Worm (Caenorhabditis elegans): Measurements from ENCODE around the gene cchl-1.
A peak's percentile ranks its signal among the peaks of the same experiment; 100 is the strongest.

Gene cchl-1

ce11 chrII:11205783-11206182 is 30.4 kb downstream of the cchl-1 start:
- TF ChIP-seq hrde-1 (tag; optimal IDR thresholded peaks at IDR 0.05; ENCODE audit: borderline replicate concordance) (no peak), F23B12.7 (tag; optimal IDR thresholded peaks at IDR 0.05; ENCODE audit: insufficient read depth) (no peak), ccch-3 (GFP tag; optimal IDR thresholded peaks at IDR 0.05) (no peak), ztf-25 (GFP tag; IDR thresholded peaks at IDR 0.05) (no peak), dpl-1 (GFP tag; optimal IDR thresholded peaks at IDR 0.05) (no peak), snpc-3.4 (tag; optimal IDR thresholded peaks at IDR 0.05) (no peak), chd-7 (tag; optimal IDR thresholded peaks at IDR 0.05) (no peak), cebp-2 (GFP tag; IDR thresholded peaks at IDR 0.05) (no peak), cebp-1 (GFP tag; IDR thresholded peaks at IDR 0.05) (no peak), cebp-1 (tag; optimal IDR thresholded peaks at IDR 0.05) (no peak), bed-2 (GFP tag; IDR thresholded peaks at IDR 0.05) (no peak), F37B4.10 (GFP tag; IDR thresholded peaks at IDR 0.05) (no peak), B0336.3 (GFP tag; IDR thresholded peaks at IDR 0.05) (no peak), hlh-12 (tag; optimal IDR thresholded peaks at IDR 0.05) (no peak), lag-1 (GFP tag; IDR thresholded peaks at IDR 0.05) (no peak), snpc-1.3 (tag; optimal IDR thresholded peaks at IDR 0.05; ENCODE audit: insufficient read depth) (no peak), ztf-18 (tag; optimal IDR thresholded peaks at IDR 0.05) (no peak), rpc-1 (optimal IDR thresholded peaks at IDR 0.05) (no peak), rpc-1 (tag; optimal IDR thresholded peaks at IDR 0.05) (no peak)

ce11 chrII:11204731-11205130 is 31.5 kb downstream of the cchl-1 start:
- TF ChIP-seq let-607 (tag; optimal IDR thresholded peaks at IDR 0.05) (no peak), ceh-58 (GFP tag; IDR thresholded peaks at IDR 0.05) (no peak), lag-1 (GFP tag; IDR thresholded peaks at IDR 0.05) (no peak), ZK185.1 (tag; optimal IDR thresholded peaks at IDR 0.05; ENCODE audit: poor library complexity, severe bottlenecking) (no peak), ekl-4 (GFP tag; IDR thresholded peaks at IDR 0.05) (no peak)

DNA sequence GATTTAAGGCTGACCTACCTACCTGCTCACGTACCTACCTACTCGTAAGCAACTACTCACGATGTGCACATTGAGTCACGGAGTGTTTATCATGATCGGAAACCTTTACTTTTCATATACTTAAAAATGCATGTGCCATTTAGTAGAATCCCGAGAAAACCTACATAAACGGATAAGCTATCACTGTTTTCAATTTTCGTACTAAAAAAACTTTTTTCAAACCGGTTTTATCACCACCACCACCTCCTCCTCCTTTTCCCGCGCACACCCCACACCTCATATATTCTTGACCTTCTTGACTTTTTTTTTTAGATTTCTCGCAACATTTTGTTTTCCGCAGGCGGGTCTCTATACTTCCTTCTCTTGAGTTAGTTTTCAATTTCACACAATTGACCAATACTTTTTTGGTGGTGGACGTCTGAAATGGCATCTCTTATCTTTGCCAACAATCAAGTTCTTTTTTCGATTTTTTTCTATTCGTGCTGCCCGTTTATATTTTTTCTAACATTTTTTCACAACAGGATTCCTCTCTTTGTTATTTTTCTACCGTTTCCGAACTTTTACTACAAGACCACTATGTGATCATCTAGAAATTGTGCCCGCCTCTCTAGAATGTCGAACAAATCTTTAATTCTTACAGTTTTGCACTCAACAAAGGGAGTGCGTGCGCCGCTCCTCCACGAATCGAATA is 33.5 kb downstream of the cchl-1 start, which contains the start of gene srap-1:
srap-1 (plus strand) TSS at position 641 of the 691 bp plus-strand sequence.
- no peak for TF ChIP-seq K12H6.12 (tag; optimal IDR thresholded peaks at IDR 0.05)
- TF ChIP-seq snpc-3.4 (tag; optimal IDR thresholded peaks at IDR 0.05) = no peak

DNA sequence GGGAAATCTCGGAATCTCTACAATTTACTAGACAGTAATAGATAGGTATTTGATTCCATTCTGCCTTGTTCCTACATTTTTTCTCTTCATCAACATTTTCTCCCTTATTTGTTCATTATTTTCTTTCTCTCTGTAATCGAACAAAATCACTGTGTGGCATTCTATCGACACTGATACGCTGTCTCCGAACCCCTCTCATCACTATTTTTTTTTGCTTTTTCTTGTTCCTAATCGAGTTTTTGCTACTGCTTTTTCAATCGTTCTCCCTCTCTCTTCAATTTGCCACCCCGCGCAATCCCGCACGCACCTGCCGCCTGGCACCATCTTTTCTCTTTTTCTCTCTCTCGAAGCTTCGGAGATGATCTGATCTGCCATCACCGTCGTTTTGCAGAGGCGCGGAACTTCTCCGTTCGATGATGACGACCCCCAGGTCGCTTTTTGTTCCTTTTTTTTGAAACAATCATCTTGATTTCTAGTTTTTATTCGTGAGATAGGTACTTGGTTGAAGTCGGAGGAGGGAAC is 35.9 kb downstream of the cchl-1 start:
- TF ChIP-seq nfya-2 (GFP tag; IDR thresholded peaks at IDR 0.05) (no peak), zfh-2 (GFP tag; conservative IDR thresholded peaks at IDR 0.05) (peak; percentile 54), egrh-3 (GFP tag; IDR thresholded peaks at IDR 0.05) (peak; percentile 10; the same call in 1 of the 2 replicates)

- TF ChIP-seq rcor-1 (GFP tag; IDR thresholded peaks at IDR 0.05) (no peak), F52B5.7 (tag; optimal IDR thresholded peaks at IDR 0.05) (no peak), hrde-1 (tag; optimal IDR thresholded peaks at IDR 0.05; ENCODE audit: borderline replicate concordance) (no peak), cebp-2 (GFP tag; IDR thresholded peaks at IDR 0.05) (no peak), nfyb-1 (GFP tag; IDR thresholded peaks at IDR 0.05) (no peak), atf-7 (tag; optimal IDR thresholded peaks at IDR 0.05) (no peak), hsf-1 (GFP tag; IDR thresholded peaks at IDR 0.05) (no peak), ceh-58 (GFP tag; IDR thresholded peaks at IDR 0.05) (no peak)
These were observed 42.7 kb downstream of the cchl-1 start for ce11 chrII:11193523-11193922.

All from whole organism, young adult.